Worm (Caenorhabditis elegans) whole organism, midembryonic: ENCODE data around the gene Y7A5A.2.

ENCODE experiments used
- T22C8.4 ChIP-seq: fragments of 200-800 bp; sonication (Bioruptor generic); IDR thresholded peaks from 2 replicates; pipeline ENCODE4 v1.3.6; 2022; ENCODE audit warnings: missing genetic modification characterization, missing compliant biosample characterization
- cog-1 ChIP-seq: sonication (generic microtip); optimal IDR thresholded peaks from 2 replicates; lab custom pipeline; 2016; ENCODE audit warnings: missing genetic modification characterization, missing compliant biosample characterization
- flt-1 ChIP-seq: fragments of 200-800 bp; sonication (Bioruptor generic); IDR thresholded peaks from 2 replicates; pipeline ENCODE4 v1.3.6; 2022; ENCODE audit warnings: missing genetic modification characterization, missing compliant biosample characterization
- med-1 ChIP-seq: sonication (generic microtip); optimal IDR thresholded peaks from 2 replicates; lab custom pipeline; 2017; ENCODE audit warnings: missing genetic modification characterization, mild to moderate bottlenecking, missing compliant biosample characterization, antibody characterized with exemption, missing genetic modification reagents; ENCODE audit not compliant: insufficient read depth
- ref-1 ChIP-seq: fragments of 200-800 bp; sonication (Bioruptor generic); conservative IDR thresholded peaks from 2 replicates; pipeline ENCODE4 v1.3.6; 2022; ENCODE audit warnings: missing genetic modification reagents, missing genetic modification characterization, missing compliant biosample characterization
- tab-1 ChIP-seq: fragments of 200-800 bp; sonication (Bioruptor generic); IDR thresholded peaks from 2 replicates; pipeline ENCODE4 v1.3.6; 2022; ENCODE audit warnings: missing genetic modification characterization, missing compliant biosample characterization
- ztf-23 ChIP-seq: fragments of 200-800 bp; sonication (Bioruptor generic); IDR thresholded peaks from 2 replicates; pipeline ENCODE4 v1.3.6; 2022; ENCODE audit warnings: missing genetic modification reagents, missing genetic modification characterization, missing compliant biosample characterization
- ztf-29 ChIP-seq: fragments of 200-800 bp; sonication (Bioruptor generic); IDR thresholded peaks from 2 replicates; pipeline ENCODE4 v1.3.6; 2022; ENCODE audit warnings: missing genetic modification reagents, missing genetic modification characterization, missing compliant biosample characterization

DNA sequence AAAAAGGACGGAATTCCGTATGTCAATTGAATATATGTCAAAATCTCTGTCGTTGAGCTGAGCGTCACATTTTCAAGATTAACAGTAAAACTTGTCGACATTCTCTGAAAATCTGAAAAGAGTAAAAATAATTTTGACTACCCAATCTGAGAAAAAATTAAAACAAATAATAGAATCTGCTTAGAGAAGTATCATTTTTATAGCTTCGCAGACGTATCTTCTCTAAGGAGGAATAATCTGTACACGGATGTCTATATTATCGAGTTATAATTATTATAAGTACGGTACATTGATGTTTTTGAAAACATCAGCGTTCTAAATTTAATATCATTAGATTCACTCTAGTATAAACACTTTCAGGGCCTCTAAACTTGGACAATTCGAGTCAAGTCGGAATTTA is 32.0 kb downstream of the Y7A5A.2 start, which contains the start of gene srg-64:
- TF ChIP-seq flt-1 (no peak), ztf-23 (no peak), ztf-29 (GFP tag; lab: Robert Waterston, UW) (no peak), med-1 (GFP tag; lab: Kevin White, UChicago) (no peak), T22C8.4 (GFP tag; lab: Robert Waterston, UW) (no peak), tab-1 (GFP tag; lab: Robert Waterston, UW) (no peak), cog-1 (tag; lab: Kevin White, UChicago) (no peak), ref-1 (GFP tag; lab: Robert Waterston, UW) (no peak)
